Worm (Caenorhabditis elegans) whole organism, early embryonic: ENCODE measurements around the gene ugt-23.

Experiments
- F13C5.2 ChIP-seq: sonication (generic microtip); optimal IDR thresholded peaks from 2 replicates; lab custom pipeline; 2017; ENCODE audit warnings: mild to moderate bottlenecking, missing genetic modification characterization, inconsistent platforms, missing compliant biosample characterization
- aly-1 ChIP-seq: sonication (generic microtip); optimal IDR thresholded peaks from 2 replicates; lab custom pipeline; 2016; ENCODE audit warnings: missing genetic modification characterization, missing compliant biosample characterization
- ama-1 ChIP-seq: fragments of 150-350 bp; optimal IDR thresholded peaks from 2 replicates; lab custom pipeline; 2014
- hmg-4 ChIP-seq: fragments of 200-800 bp; sonication (Bioruptor generic); optimal IDR thresholded peaks from 2 replicates; lab custom pipeline; 2018; ENCODE audit warnings: mild to moderate bottlenecking, missing genetic modification characterization, missing compliant biosample characterization
- hnd-1 ChIP-seq: sonication (generic microtip); optimal IDR thresholded peaks from 2 replicates; lab custom pipeline; 2016; ENCODE audit warnings: missing genetic modification characterization, missing compliant biosample characterization
- pes-1 ChIP-seq: fragments of 200-800 bp; sonication (Bioruptor generic); IDR thresholded peaks from 2 replicates; pipeline ENCODE4 v1.3.6; 2022; ENCODE audit warnings: missing genetic modification reagents, missing genetic modification characterization, missing compliant biosample characterization
- scrt-1 ChIP-seq: fragments of 200-800 bp; sonication (Bioruptor generic); IDR thresholded peaks from 2 replicates; pipeline ENCODE4 v1.3.6; 2022; ENCODE audit warnings: missing genetic modification characterization, missing compliant biosample characterization
- sea-1 ChIP-seq: fragments of 200-800 bp; sonication (Bioruptor generic); conservative IDR thresholded peaks from 2 replicates; pipeline ENCODE4 v1.3.6; 2022; ENCODE audit warnings: missing genetic modification characterization, missing compliant biosample characterization
- tbx-11 ChIP-seq: fragments of 200-800 bp; sonication (Bioruptor generic); IDR thresholded peaks from 2 replicates; pipeline ENCODE4 v1.3.6; 2022; ENCODE audit warnings: missing genetic modification characterization, missing compliant biosample characterization
- tbx-37 ChIP-seq: fragments of 200-800 bp; sonication (Bioruptor generic); conservative IDR thresholded peaks from 2 replicates; pipeline ENCODE4 v1.3.6; 2022; ENCODE audit warnings: missing genetic modification reagents, missing genetic modification characterization, missing compliant biosample characterization

ce11 chrX:9965275-9965674, 40.3 kb upstream of the ugt-23 start, which contains the start of gene pssy-1:
- TF ChIP-seq tbx-37 (no peak), aly-1 (no peak), hnd-1 (no peak), F13C5.2 (tag; lab: Kevin White, UChicago) (no peak), ama-1 (lab: Kevin White, UChicago) (no peak), sea-1 (GFP tag; lab: Robert Waterston, UW) (no peak), pes-1 (no peak), hmg-4 (GFP tag; lab: Kevin White, UChicago) (no peak), tbx-11 (no peak), scrt-1 (GFP tag; lab: Robert Waterston, UW) (no peak)
